Worm (Caenorhabditis elegans) whole organism, late embryonic: ENCODE results near the gene pudl-1.

Experiments
- ama-1 ChIP-seq: fragments of 150-350 bp; optimal IDR thresholded peaks from 2 replicates; lab custom pipeline; 2014
- elt-2 ChIP-seq: sonication (generic microtip); optimal IDR thresholded peaks from 2 replicates; lab custom pipeline; 2016; ENCODE audit warnings: missing genetic modification reagents, missing genetic modification characterization, missing compliant biosample characterization
- lin-11 ChIP-seq: fragments of 200-800 bp; sonication (Bioruptor generic); optimal IDR thresholded peaks from 2 replicates; lab custom pipeline; 2018; ENCODE audit warnings: mild to moderate bottlenecking, missing genetic modification characterization, missing compliant biosample characterization
- pqm-1 ChIP-seq: sonication (generic microtip); optimal IDR thresholded peaks from 2 replicates; lab custom pipeline; 2016; ENCODE audit warnings: missing genetic modification characterization, missing compliant biosample characterization
- syd-9 ChIP-seq: sonication (generic microtip); optimal IDR thresholded peaks from 2 replicates; lab custom pipeline; 2016; ENCODE audit warnings: mild to moderate bottlenecking, missing genetic modification characterization, moderate library complexity, missing compliant biosample characterization
- unc-86 ChIP-seq: sonication (generic microtip); optimal IDR thresholded peaks from 2 replicates; lab custom pipeline; 2016; ENCODE audit warnings: missing genetic modification characterization, missing compliant biosample characterization

- TF ChIP-seq lin-11 (tag; lab: Kevin White, UChicago) (no peak), syd-9 (tag; lab: Kevin White, UChicago) (no peak), unc-86 (tag; lab: Kevin White, UChicago) (no peak), elt-2 (no peak), ama-1 (lab: Kevin White, UChicago) (no peak), pqm-1 (tag; lab: Kevin White, UChicago) (no peak)
Observed at ce11 chrIV:2823446-2823845, 9.3 kb upstream of the pudl-1 start, which contains the start of gene clec-80.
